Worm (Caenorhabditis elegans) whole organism, L4/young adult: ENCODE data around the gene sra-36.
A peak's percentile ranks its signal among the peaks of the same experiment; 100 is the strongest.

Experiments
- W03F9.2 ChIP-seq: fragments of 150-350 bp; optimal IDR thresholded peaks from 2 replicates; lab custom pipeline; 2014; ENCODE audit warnings: missing biosample characterization, missing genetic modification characterization
- dao-5 ChIP-seq: sonication (generic microtip); optimal IDR thresholded peaks from 2 replicates; lab custom pipeline; 2016; ENCODE audit warnings: missing genotype, missing genetic modification characterization, moderate library complexity, missing compliant biosample characterization
- him-1 ChIP-seq: sonication (generic microtip); optimal IDR thresholded peaks from 2 replicates; lab custom pipeline; 2016; ENCODE audit warnings: missing genotype, missing genetic modification reagents, missing genetic modification characterization, missing compliant biosample characterization

The sra-36 gene

DNA sequence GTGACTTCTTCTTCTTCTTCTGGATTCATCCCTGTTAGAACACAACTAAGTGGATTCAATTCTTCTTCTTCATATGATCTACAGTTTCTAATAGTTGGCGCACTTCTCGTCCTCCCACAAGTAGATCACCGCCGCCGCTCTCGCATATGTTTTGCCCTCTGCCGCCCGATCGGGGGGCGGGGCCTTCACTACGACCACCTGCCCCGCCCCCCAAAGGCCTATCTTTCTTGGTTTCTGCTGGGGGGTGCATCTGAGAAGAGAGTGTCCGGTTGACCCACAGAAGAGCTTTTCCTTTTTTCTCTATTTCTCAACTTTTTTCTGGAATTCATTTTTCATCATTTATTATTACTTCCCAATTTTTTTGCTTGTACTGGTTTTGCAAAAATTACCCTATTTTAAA lies 30.6 kb upstream of the sra-36 start:
- no peak for TF ChIP-seq W03F9.2 (tag; lab: Kevin White, UChicago)
- peak; percentile 16 for TF ChIP-seq him-1 (tag; lab: Kevin White, UChicago)

DNA sequence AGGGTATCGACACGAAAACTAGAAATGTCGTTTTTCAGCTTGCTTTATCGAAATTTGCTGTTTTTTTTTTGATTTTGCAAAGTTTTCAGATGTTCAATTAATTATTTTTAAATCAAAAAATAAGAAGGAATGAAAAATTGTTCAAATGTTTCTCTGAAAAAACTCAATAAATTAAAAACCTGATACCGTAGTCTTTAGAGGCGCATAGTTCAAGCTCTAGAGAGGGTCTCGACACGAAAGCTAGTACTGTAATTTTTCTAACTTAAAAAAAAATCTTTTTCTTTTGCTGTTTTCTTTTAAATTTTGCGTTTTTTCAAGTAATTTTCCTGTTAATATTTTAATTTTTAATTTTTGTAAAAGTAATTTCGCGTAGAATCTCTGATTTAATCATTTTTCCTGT lies 25.7 kb upstream of the sra-36 start:
- TF ChIP-seq W03F9.2 (tag; lab: Kevin White, UChicago) (no peak), dao-5 (no peak), him-1 (tag; lab: Kevin White, UChicago) (no peak)

DNA sequence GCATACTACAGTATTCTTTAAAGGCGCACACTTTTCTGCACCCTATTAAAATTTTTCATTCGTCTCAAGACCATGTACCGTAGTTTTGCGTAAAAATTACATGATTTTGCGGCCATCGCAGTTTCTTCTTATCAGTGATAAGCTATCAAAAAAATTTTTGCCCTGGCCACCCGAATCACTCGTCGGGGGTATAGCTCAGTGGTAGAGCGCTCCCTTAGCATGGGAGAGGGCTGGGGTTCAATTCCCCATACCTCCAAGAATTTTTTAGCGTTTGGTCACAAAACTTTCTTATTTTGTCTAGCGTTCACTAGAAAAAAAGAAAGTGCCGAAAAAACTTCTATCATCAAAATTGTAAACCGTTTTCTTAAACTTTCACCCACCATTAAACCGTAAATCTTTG lies 24.7 kb upstream of the sra-36 start:
- no peak for TF ChIP-seq W03F9.2 (tag; lab: Kevin White, UChicago)
- no peak for TF ChIP-seq him-1 (tag; lab: Kevin White, UChicago)
- TF ChIP-seq dao-5, result no peak

ce11 chrII:4562503-4563000 lies 22.0 kb upstream of the sra-36 start, which contains the start of gene dao-2:
dao-2 (plus strand) TSS chrII:4562950.
- TF ChIP-seq dao-5, result no peak
- TF ChIP-seq W03F9.2 (tag; lab: Kevin White, UChicago), result no peak

DNA sequence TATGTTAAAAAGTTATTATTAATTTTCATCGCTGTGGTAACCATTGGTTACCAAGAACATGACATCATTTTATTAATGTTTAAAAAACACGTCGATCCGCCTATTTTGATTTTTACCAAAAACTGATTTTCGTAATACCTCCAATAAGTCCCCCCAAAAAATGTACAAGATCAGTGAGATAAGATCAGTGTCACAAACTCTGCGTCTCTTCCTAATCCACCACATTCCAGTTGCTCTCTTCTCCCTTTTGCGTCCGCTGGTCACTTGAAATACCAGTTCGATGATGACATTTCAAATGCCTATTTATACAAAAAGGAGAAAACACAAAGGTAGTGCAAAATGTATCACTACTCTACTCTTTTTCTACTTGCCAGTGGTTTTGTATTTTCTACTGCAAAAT lies 19.5 kb upstream of the sra-36 start, which contains the start of gene M03A1.8:
Gene M03A1.8, plus strand, starts transcription at position 269 of the 400 bp plus-strand sequence.
- TF ChIP-seq W03F9.2 (tag; lab: Kevin White, UChicago), result no peak
- no peak for TF ChIP-seq him-1 (tag; lab: Kevin White, UChicago)
- no peak for TF ChIP-seq dao-5

DNA sequence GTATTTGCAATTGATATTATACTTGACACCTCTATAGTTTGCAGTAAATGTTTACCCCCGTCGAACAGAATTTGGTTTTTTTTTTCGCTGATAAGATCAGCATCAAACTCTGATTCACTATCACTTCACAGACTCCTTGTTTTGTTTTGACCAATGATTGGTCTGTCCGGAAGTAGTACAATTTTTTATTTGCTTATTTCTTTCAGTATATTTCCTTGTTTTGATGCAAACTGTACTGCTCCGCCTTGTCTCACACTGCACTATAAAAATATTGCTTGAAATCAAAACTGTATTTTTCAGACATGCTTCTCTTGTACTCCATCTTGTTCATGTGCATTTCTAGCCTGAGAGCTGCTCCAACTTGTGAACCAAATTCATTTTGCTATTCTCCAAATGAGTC lies 17.0 kb upstream of the sra-36 start, which contains the start of gene M03A1.3:
Gene M03A1.3, plus strand, starts transcription at position 301 of the 400 bp plus-strand sequence.
- TF ChIP-seq W03F9.2 (tag; lab: Kevin White, UChicago), result no peak
- TF ChIP-seq dao-5, result no peak
- TF ChIP-seq him-1 (tag; lab: Kevin White, UChicago), result no peak

- TF ChIP-seq W03F9.2 (tag; lab: Kevin White, UChicago), result no peak
- no peak for TF ChIP-seq him-1 (tag; lab: Kevin White, UChicago)
- TF ChIP-seq dao-5, result no peak
Measured at ce11 chrII:4552088-4552487, 11.6 kb upstream of the sra-36 start.

- TF ChIP-seq him-1 (tag; lab: Kevin White, UChicago), result no peak
- no peak for TF ChIP-seq dao-5
- no peak for TF ChIP-seq W03F9.2 (tag; lab: Kevin White, UChicago)
Measured at ce11 chrII:4550783-4551182, 10.3 kb upstream of the sra-36 start, which contains the start of gene K07E1.1. K07E1.1 (plus strand) TSS chrII:4551083.

DNA sequence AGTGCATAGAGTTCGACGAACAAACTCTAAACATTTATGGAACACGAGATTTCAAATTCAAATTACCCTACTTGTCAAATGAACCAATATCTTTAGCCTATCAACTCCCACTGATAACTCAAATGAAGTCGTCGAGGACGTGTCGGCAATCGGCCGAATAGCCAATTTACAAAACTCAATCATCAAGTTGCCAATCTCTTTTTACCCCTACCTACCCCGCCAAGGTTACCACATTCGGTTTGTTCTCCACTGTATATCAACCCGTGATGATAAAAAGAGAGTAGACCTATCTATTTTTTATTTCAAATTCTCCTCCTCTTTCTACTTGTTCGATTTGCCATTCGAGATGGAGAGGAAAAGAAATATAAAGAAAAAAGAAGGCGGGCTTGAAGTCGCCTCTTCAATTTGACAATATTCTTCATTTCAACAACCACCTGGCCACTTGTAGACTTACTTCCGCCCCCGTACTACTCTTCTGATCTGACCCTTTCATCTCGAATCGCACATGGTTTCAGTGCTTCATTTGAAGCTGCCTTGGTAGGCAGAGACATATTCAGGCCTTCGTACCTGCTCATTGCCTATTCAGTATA lies 9.5 kb upstream of the sra-36 start:
- TF ChIP-seq him-1 (tag; lab: Kevin White, UChicago) (no peak), W03F9.2 (tag; lab: Kevin White, UChicago) (no peak), dao-5 (no peak)

- TF ChIP-seq dao-5 (no peak), W03F9.2 (tag; lab: Kevin White, UChicago) (no peak), him-1 (tag; lab: Kevin White, UChicago) (no peak)
Measured at ce11 chrII:4548408-4548807, 7.9 kb upstream of the sra-36 start.

- TF ChIP-seq dao-5 (no peak), him-1 (tag; lab: Kevin White, UChicago) (no peak), W03F9.2 (tag; lab: Kevin White, UChicago) (no peak)
Measured at ce11 chrII:4543568-4543967, 3.0 kb upstream of the sra-36 start, which contains the start of gene sra-34. sra-34 (minus strand) TSS chrII:4543668.

ce11 chrII:4537141-4537540 lies 3.4 kb downstream of the sra-36 start, which contains the start of gene sra-33:
sra-33 (minus strand) TSS chrII:4537241.
- TF ChIP-seq him-1 (tag; lab: Kevin White, UChicago) (no peak), W03F9.2 (tag; lab: Kevin White, UChicago) (no peak), dao-5 (no peak)

ce11 chrII:4531880-4532279 lies 8.7 kb downstream of the sra-36 start, which contains the start of gene sra-32:
sra-32 (minus strand) TSS chrII:4531980.
- TF ChIP-seq dao-5, result no peak
- TF ChIP-seq him-1 (tag; lab: Kevin White, UChicago), result no peak

DNA sequence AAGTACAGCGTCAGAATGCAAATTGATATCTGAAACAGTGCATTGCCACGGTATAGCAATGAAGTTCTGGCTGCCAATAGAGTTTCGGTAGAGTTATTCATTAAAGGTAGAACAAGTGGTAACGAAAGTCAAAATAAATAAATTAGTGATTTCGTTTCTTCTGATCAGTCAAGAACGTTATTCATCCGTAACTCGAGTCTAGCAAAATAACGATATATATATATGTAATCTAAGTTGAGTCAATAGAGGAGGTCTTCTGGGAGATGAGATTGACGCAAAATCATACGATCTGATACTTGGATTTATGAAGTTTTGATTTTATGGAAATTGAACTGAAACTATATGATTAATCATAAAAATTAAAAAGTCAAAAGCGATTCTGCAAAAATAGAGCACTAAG lies 12.7 kb downstream of the sra-36 start, which contains the start of gene sra-35:
Gene sra-35, minus strand, starts transcription at position 101 of the 400 bp plus-strand sequence.
- TF ChIP-seq dao-5, result no peak
- TF ChIP-seq him-1 (tag; lab: Kevin White, UChicago), result no peak
- no peak for TF ChIP-seq W03F9.2 (tag; lab: Kevin White, UChicago)

DNA sequence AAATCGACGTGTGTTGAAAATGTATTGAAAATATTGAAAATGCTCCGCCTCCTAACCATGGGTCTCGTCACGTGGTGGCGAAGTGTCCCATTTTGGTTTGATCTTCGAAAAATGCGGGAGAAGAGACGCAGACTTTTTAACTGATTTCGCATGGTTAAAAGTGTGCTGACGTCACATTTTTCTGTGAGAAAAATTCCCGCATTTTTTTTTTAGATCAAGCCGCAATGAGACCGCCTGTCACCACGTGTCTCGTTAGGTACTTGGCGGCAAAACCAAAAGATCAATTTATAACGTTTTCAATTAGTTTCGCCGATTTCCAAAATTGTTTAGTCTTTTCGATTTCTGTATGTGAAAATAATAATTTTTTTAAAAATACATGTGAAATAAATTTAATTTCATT lies 15.3 kb downstream of the sra-36 start:
- TF ChIP-seq him-1 (tag; lab: Kevin White, UChicago), result no peak
